Worm (Caenorhabditis elegans) whole organism, L4 larva: ENCODE results near the gene acc-3.

ENCODE experiments used
- F44E2.7 ChIP-seq: fragments of 200-800 bp; sonication (Bioruptor generic); IDR thresholded peaks from 2 replicates; pipeline ENCODE4 v2.1.2; 2022; ENCODE audit warnings: missing genetic modification characterization, missing compliant biosample characterization
- T20F7.1 ChIP-seq: fragments of 200-800 bp; sonication (Bioruptor generic); optimal IDR thresholded peaks from 2 replicates; lab custom pipeline; 2018; ENCODE audit warnings: mild to moderate bottlenecking, missing genetic modification characterization, missing compliant biosample characterization
- Y105C5A.15 ChIP-seq: fragments of 200-800 bp; sonication (Bioruptor generic); IDR thresholded peaks from 2 replicates; pipeline ENCODE4 v1.3.6; 2022; ENCODE audit warnings: missing genetic modification characterization, missing compliant biosample characterization
- ZK337.2 ChIP-seq: fragments of 200-800 bp; sonication (Bioruptor generic); IDR thresholded peaks from 2 replicates; pipeline ENCODE4 v1.3.6; 2022; ENCODE audit warnings: missing genetic modification reagents, missing genetic modification characterization, missing compliant biosample characterization
- aha-1 ChIP-seq: fragments of 150-350 bp; peaks from one replicate; lab custom pipeline; 2014; ENCODE audit warnings: missing biosample characterization, missing genetic modification characterization
- aly-2 ChIP-seq: sonication (generic microtip); optimal IDR thresholded peaks from 2 replicates; lab custom pipeline; 2018; ENCODE audit warnings: missing biosample characterization, missing genetic modification characterization
- arid-1 ChIP-seq: fragments of 200-800 bp; sonication (Bioruptor generic); conservative IDR thresholded peaks from 2 replicates; pipeline ENCODE4 v1.3.6; 2022; ENCODE audit warnings: missing genetic modification reagents, missing genetic modification characterization, missing compliant biosample characterization
- ceh-20 ChIP-seq: fragments of 200-800 bp; sonication (Bioruptor generic); IDR thresholded peaks from 2 replicates; pipeline ENCODE4 v1.3.6; 2022; ENCODE audit warnings: missing genetic modification reagents, missing genetic modification characterization, missing compliant biosample characterization
- ceh-32 ChIP-seq: sonication (generic microtip); optimal IDR thresholded peaks from 2 replicates; lab custom pipeline; 2016; ENCODE audit warnings: mild to moderate bottlenecking, missing genetic modification characterization, missing compliant biosample characterization; ENCODE audit not compliant: poor library complexity
- ceh-44 ChIP-seq: fragments of 200-800 bp; sonication (Bioruptor generic); IDR thresholded peaks from 2 replicates; pipeline ENCODE4 v1.3.6; 2022; ENCODE audit warnings: missing genetic modification reagents, missing genetic modification characterization, missing compliant biosample characterization
- cey-2 ChIP-seq: sonication (generic microtip); optimal IDR thresholded peaks from 3 replicates; lab custom pipeline; 2017; ENCODE audit warnings: missing genetic modification characterization, mild to moderate bottlenecking, missing compliant biosample characterization, antibody characterized with exemption, borderline replicate concordance; ENCODE audit not compliant: insufficient read depth
- daf-16 ChIP-seq, 3 experiments: sonication (generic microtip); optimal IDR thresholded peaks; 2 replicates each; lab custom pipeline; 2016 to 2017; ENCODE audit warnings: missing genetic modification characterization in 3 of 3, missing genetic modification reagents in 3 of 3, mild to moderate bottlenecking in 2 of 3, missing compliant biosample characterization in 2 of 3, missing biosample characterization in 1 of 3, moderate library complexity in 1 of 3
- daf-8 ChIP-seq: fragments of 200-800 bp; sonication (Bioruptor generic); IDR thresholded peaks from 2 replicates; pipeline ENCODE4 v1.3.6; 2022; ENCODE audit warnings: missing genetic modification characterization, missing compliant biosample characterization
- dmd-6 ChIP-seq: fragments of 200-800 bp; sonication (Bioruptor generic); IDR thresholded peaks from 2 replicates; pipeline ENCODE4 v1.3.6; 2022; ENCODE audit warnings: missing genetic modification reagents, missing genetic modification characterization, missing compliant biosample characterization
- dmd-8 ChIP-seq: fragments of 200-800 bp; sonication (Bioruptor generic); IDR thresholded peaks from 2 replicates; pipeline ENCODE4 v1.3.6; 2022; ENCODE audit warnings: missing genetic modification characterization, missing compliant biosample characterization
- dpl-1 ChIP-seq: fragments of 150-350 bp; optimal IDR thresholded peaks from 2 replicates; lab custom pipeline; 2014; ENCODE audit warnings: missing biosample characterization, missing genetic modification reagents, missing genetic modification characterization
- dve-1 ChIP-seq: sonication (generic microtip); optimal IDR thresholded peaks from 2 replicates; lab custom pipeline; 2017; ENCODE audit warnings: antibody characterized with exemption, mild to moderate bottlenecking, missing genetic modification characterization, missing compliant biosample characterization; ENCODE audit not compliant: insufficient read depth
- egl-43 ChIP-seq: fragments of 200-800 bp; sonication (Bioruptor generic); IDR thresholded peaks from 2 replicates; pipeline ENCODE4 v1.3.6; 2022; ENCODE audit warnings: missing genetic modification reagents, missing genetic modification characterization, missing compliant biosample characterization
- fkh-10 ChIP-seq: fragments of 150-350 bp; optimal IDR thresholded peaks from 2 replicates; lab custom pipeline; 2014; ENCODE audit warnings: missing biosample characterization, missing genetic modification reagents, missing genetic modification characterization
- gei-8 ChIP-seq: fragments of 200-800 bp; sonication (Bioruptor generic); optimal IDR thresholded peaks from 2 replicates; lab custom pipeline; 2018; ENCODE audit warnings: mild to moderate bottlenecking, missing genetic modification characterization, missing compliant biosample characterization
- hlh-11 ChIP-seq: fragments of 200-800 bp; sonication (Bioruptor generic); optimal IDR thresholded peaks from 2 replicates; lab custom pipeline; 2018; ENCODE audit warnings: mild to moderate bottlenecking, missing genetic modification characterization, missing compliant biosample characterization
- hlh-30 ChIP-seq: sonication (generic microtip); optimal IDR thresholded peaks from 2 replicates; lab custom pipeline; 2017; ENCODE audit warnings: antibody characterized with exemption, mild to moderate bottlenecking, missing genetic modification characterization, missing compliant biosample characterization; ENCODE audit not compliant: insufficient read depth
- lin-1 ChIP-seq: fragments of 200-800 bp; sonication (Bioruptor generic); IDR thresholded peaks from 2 replicates; pipeline ENCODE4 v1.3.6; 2022; ENCODE audit warnings: missing genetic modification reagents, missing genetic modification characterization, missing compliant biosample characterization
- lir-3 ChIP-seq: sonication (generic microtip); optimal IDR thresholded peaks from 2 replicates; lab custom pipeline; 2016; ENCODE audit warnings: mild to moderate bottlenecking, missing genetic modification characterization, missing compliant biosample characterization
- madf-5 ChIP-seq, 2 experiments: fragments of 200-800 bp; sonication (Bioruptor generic); IDR thresholded peaks; 2 replicates each; pipeline ENCODE4 v1.3.6; 2022; ENCODE audit warnings: missing compliant biosample characterization in 2 of 2, missing genetic modification characterization in 2 of 2
- madf-9 ChIP-seq: fragments of 200-800 bp; sonication (Bioruptor generic); conservative IDR thresholded peaks from 2 replicates; pipeline ENCODE4 v1.3.6; 2022; ENCODE audit warnings: missing genetic modification reagents, missing genetic modification characterization, missing compliant biosample characterization
- mdl-1 ChIP-seq, 2 experiments: fragments of 150-350 bp in 1 of 2; sonication (generic microtip) in 1 of 2; optimal IDR thresholded peaks; 2 replicates each; lab custom pipeline; 2014 to 2017; ENCODE audit warnings: missing biosample characterization in 2 of 2, missing genetic modification characterization in 2 of 2
- mep-1 ChIP-seq: fragments of 150-350 bp; sonication (generic microtip); optimal IDR thresholded peaks from 3 replicates; lab custom pipeline; 2014; ENCODE audit warnings: missing biosample characterization, missing genetic modification characterization
- mes-2 ChIP-seq: sonication (generic microtip); optimal IDR thresholded peaks from 2 replicates; lab custom pipeline; 2016; ENCODE audit warnings: missing genotype, mild to moderate bottlenecking, missing genetic modification characterization, missing compliant biosample characterization; ENCODE audit not compliant: poor library complexity, severe bottlenecking
- mxl-3 ChIP-seq: fragments of 200-800 bp; sonication (Bioruptor generic); optimal IDR thresholded peaks from 2 replicates; lab custom pipeline; 2018; ENCODE audit warnings: mild to moderate bottlenecking, missing genetic modification characterization, missing compliant biosample characterization
- nhr-102 ChIP-seq: sonication (generic microtip); optimal IDR thresholded peaks from 2 replicates; lab custom pipeline; 2016; ENCODE audit warnings: mild to moderate bottlenecking, missing genetic modification characterization, moderate library complexity, missing compliant biosample characterization
- nhr-111 ChIP-seq: fragments of 200-800 bp; sonication (Bioruptor generic); optimal IDR thresholded peaks from 2 replicates; lab custom pipeline; 2018; ENCODE audit warnings: mild to moderate bottlenecking, missing genetic modification characterization, missing compliant biosample characterization
- nhr-28 ChIP-seq: fragments of 150-350 bp; optimal IDR thresholded peaks from 2 replicates; lab custom pipeline; 2014; ENCODE audit warnings: missing biosample characterization, missing genetic modification characterization
- nhr-41 ChIP-seq: fragments of 200-800 bp; sonication (Bioruptor generic); IDR thresholded peaks from 2 replicates; pipeline ENCODE4 v1.3.6; 2022; ENCODE audit warnings: missing genetic modification reagents, missing genetic modification characterization, missing compliant biosample characterization
- nhr-42 ChIP-seq: fragments of 200-800 bp; sonication (Bioruptor generic); IDR thresholded peaks from 2 replicates; pipeline ENCODE4 v1.3.6; 2022; ENCODE audit warnings: missing genetic modification characterization, missing compliant biosample characterization
- nhr-77 ChIP-seq: fragments of 150-350 bp; optimal IDR thresholded peaks from 2 replicates; lab custom pipeline; 2014; ENCODE audit warnings: missing biosample characterization, missing genetic modification characterization
- php-3 ChIP-seq: fragments of 200-800 bp; sonication (Bioruptor generic); IDR thresholded peaks from 2 replicates; pipeline ENCODE4 v1.3.6; 2022; ENCODE audit warnings: missing genetic modification reagents, missing genetic modification characterization, missing compliant biosample characterization
- pqm-1 ChIP-seq: sonication (generic microtip); optimal IDR thresholded peaks from 2 replicates; lab custom pipeline; 2017; ENCODE audit warnings: missing biosample characterization, missing genetic modification characterization
- set-16 ChIP-seq: fragments of 200-800 bp; sonication (Bioruptor generic); IDR thresholded peaks from 2 replicates; pipeline ENCODE4 v1.3.6; 2022; ENCODE audit warnings: missing genetic modification reagents, missing genetic modification characterization, missing compliant biosample characterization
- skn-1 ChIP-seq: fragments of 150-350 bp; optimal IDR thresholded peaks from 2 replicates; lab custom pipeline; 2014; ENCODE audit warnings: missing biosample characterization, missing genetic modification characterization
- spr-3 ChIP-seq: fragments of 200-800 bp; sonication (Bioruptor generic); optimal IDR thresholded peaks from 2 replicates; lab custom pipeline; 2018; ENCODE audit warnings: mild to moderate bottlenecking, missing genetic modification characterization, missing compliant biosample characterization
- tra-1 ChIP-seq: fragments of 200-800 bp; sonication (Bioruptor generic); IDR thresholded peaks from 2 replicates; pipeline ENCODE4 v1.3.6; 2022; ENCODE audit warnings: missing genetic modification reagents, missing genetic modification characterization, missing compliant biosample characterization
- vab-7 ChIP-seq: fragments of 200-800 bp; sonication (Bioruptor generic); IDR thresholded peaks from 2 replicates; pipeline ENCODE4 v1.3.6; 2022; ENCODE audit warnings: missing genetic modification reagents, missing genetic modification characterization, missing compliant biosample characterization
- zfp-2 ChIP-seq: sonication (generic microtip); optimal IDR thresholded peaks from 2 replicates; lab custom pipeline; 2016; ENCODE audit warnings: mild to moderate bottlenecking, missing genetic modification characterization, missing compliant biosample characterization
- ztf-7 ChIP-seq: fragments of 150-350 bp; optimal IDR thresholded peaks from 2 replicates; lab custom pipeline; 2014; ENCODE audit warnings: missing biosample characterization, missing genetic modification characterization

Gene acc-3

DNA sequence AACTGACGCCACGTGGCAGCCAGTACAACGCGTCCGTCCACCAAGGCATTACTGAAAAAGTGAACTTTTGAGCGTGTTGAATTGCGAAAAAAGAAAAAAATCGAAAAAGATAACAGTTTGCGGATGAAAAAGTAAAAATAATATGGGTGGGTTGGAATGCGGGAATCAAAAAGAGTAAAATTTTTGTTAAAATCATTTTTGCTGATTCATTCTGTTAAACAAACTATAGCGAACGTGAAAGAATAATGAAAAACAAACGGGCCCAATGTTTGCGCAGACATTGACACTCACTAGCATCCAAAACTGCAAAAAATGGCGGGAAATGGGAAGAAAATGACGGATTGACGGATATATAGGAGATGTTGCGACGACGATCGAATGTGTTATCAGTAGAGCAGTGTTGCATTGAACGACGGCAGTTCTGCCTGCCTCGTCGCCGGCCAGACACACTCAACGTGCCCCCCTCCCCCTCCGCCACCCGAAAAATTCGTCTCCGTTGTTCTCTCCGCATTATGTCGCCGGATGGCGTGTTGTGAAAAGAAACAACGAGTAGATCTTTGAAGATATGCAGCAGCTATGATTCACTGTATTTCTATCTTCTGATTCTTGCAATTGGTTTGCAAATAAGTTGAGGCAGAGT lies 27.8 kb downstream of the acc-3 start, which contains the start of gene hyl-2 (continued):
- TF ChIP-seq daf-8 (no peak), mxl-3 (GFP tag; lab: Kevin White, UChicago) (peak; percentile 93), ceh-44 (GFP tag; lab: Robert Waterston, UW) (no peak), mep-1 (tag; lab: Kevin White, UChicago) (peak; percentile 32), set-16 (peak; percentile 51; the same call in 1 of the 2 replicates), daf-16 (GFP tag; optimal IDR thresholded peaks at IDR 0.05; lab: Kevin White, UChicago) (no peak), daf-16 (tag; optimal IDR thresholded peaks at IDR 0.05; lab: Kevin White, UChicago) (no peak), egl-43 (GFP tag; lab: Robert Waterston, UW) (no peak), lir-3 (no peak), hlh-30 (no peak), pqm-1 (tag; lab: Kevin White, UChicago) (no peak), mdl-1 (tag; optimal IDR thresholded peaks at IDR 0.05; lab: Kevin White, UChicago) (peak in 1 of 2 experiments; percentile 35), ZK337.2 (GFP tag; lab: Robert Waterston, UW) (no peak), dmd-8 (GFP tag; lab: Robert Waterston, UW) (no peak), php-3 (no peak), mes-2 (peak; percentile 50), fkh-10 (GFP tag; lab: Kevin White, UChicago) (no peak), dpl-1 (GFP tag; lab: Kevin White, UChicago) (peak; percentile 7)

DNA sequence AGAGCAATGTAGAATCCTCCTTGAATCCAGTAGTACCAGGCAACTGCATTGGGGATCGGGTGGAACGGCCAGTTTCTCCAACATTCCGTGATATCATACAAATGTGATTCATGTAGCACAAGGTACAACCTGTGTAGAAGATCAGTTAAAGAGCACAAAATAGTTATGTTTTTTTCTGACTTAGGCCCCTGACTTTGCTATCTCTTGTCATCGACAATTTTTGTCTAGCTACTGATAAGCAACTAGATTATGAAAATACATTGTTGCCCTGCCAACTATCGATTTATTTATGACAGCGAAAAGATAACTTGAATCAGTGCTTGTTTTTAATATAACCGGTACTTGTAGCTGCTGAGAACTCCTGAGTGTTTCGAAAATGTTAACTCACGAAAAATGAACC lies 29.0 kb downstream of the acc-3 start:
- TF ChIP-seq T20F7.1 (GFP tag; lab: Kevin White, UChicago): peak; percentile 20
- TF ChIP-seq php-3: 0 out of 2 replicates have a peak, but pooled peaks have one; percentile 37
- no peak for TF ChIP-seq madf-9 (GFP tag; lab: Robert Waterston, UW)
- TF ChIP-seq daf-16 (GFP tag; optimal IDR thresholded peaks at IDR 0.05; lab: Kevin White, UChicago): no peak
- peak; percentile 89 for TF ChIP-seq daf-16 (tag; optimal IDR thresholded peaks at IDR 0.05; lab: Kevin White, UChicago)
- peak; percentile 71 for TF ChIP-seq nhr-28 (tag; lab: Kevin White, UChicago)
- peak; percentile 66 for TF ChIP-seq dmd-6 (GFP tag; lab: Robert Waterston, UW)
- 0 out of 4 replicates have a peak, but pooled peaks of 1 of the 2 experiments have one; percentile 39 for TF ChIP-seq madf-5 (GFP tag; IDR thresholded peaks at IDR 0.05; lab: Robert Waterston, UW)
- peak; percentile 80 for TF ChIP-seq hlh-11 (tag; lab: Kevin White, UChicago)
- no peak for TF ChIP-seq ceh-32 (tag; lab: Kevin White, UChicago)
- TF ChIP-seq hlh-30: peak; percentile 3
- TF ChIP-seq ceh-20 (GFP tag; lab: Robert Waterston, UW): no peak
- TF ChIP-seq mes-2: peak; percentile 14
- TF ChIP-seq aly-2: no peak
- TF ChIP-seq aha-1 (tag; lab: Kevin White, UChicago): peak; percentile 17
- TF ChIP-seq mdl-1 (tag; optimal IDR thresholded peaks at IDR 0.05; lab: Kevin White, UChicago): peak in 1 of 2 experiments; percentile 15
- TF ChIP-seq tra-1 (GFP tag; lab: Robert Waterston, UW): 0 out of 2 replicates have a peak, but pooled peaks have one; percentile 44
- no peak for TF ChIP-seq F44E2.7 (GFP tag; lab: Robert Waterston, UW)
- TF ChIP-seq nhr-102: peak; percentile 47
- TF ChIP-seq dve-1 (tag; lab: Kevin White, UChicago): peak; percentile 79
- TF ChIP-seq pqm-1 (tag; lab: Kevin White, UChicago): peak; percentile 67
- no peak for TF ChIP-seq ztf-7 (tag; lab: Kevin White, UChicago)
- peak; percentile 39 for TF ChIP-seq nhr-77 (tag; lab: Kevin White, UChicago)

DNA sequence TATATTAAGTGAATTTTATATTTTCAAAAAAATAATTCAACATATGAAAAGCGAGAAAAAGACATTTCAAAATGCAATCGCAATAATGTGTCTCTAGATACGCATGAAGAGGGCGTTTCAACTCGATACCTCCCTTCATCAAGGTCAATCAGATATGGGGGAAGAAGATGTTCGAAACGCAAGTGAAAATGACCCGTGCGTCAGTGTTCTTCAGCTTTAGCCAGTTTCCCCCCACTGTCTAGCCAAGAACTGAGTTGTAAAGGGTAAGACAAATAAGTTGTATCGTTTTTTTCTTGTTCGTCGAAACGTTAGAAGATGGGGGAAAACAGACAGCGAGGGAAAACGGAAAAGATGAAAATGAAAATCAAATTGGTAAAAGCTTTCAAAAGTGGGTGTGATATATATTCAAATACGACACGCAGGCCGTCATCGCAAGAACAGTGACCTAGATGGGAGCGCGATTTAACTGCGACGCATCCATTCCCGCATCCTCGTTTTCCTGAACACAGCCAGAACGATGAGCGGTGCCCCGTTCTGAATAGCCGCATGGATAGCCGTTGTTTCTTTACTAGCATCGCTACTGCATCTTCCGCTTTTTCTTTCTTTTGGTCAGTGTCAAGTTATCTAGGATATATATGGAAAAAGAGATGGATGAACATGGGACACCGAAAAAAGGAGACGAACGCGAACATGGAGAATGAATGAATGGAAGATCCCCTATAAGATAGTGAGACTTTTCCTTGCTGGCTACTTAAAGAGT lies 32.5 kb downstream of the acc-3 start:
- TF ChIP-seq nhr-42 (GFP tag; lab: Robert Waterston, UW) (no peak), vab-7 (GFP tag; lab: Robert Waterston, UW) (no peak), lir-3 (no peak), skn-1 (no peak), cey-2 (tag; lab: Kevin White, UChicago) (no peak), spr-3 (GFP tag; lab: Kevin White, UChicago) (no peak), arid-1 (no peak), tra-1 (GFP tag; lab: Robert Waterston, UW) (no peak), gei-8 (GFP tag; lab: Kevin White, UChicago) (no peak), lin-1 (no peak), nhr-41 (GFP tag; lab: Robert Waterston, UW) (no peak), zfp-2 (tag; lab: Kevin White, UChicago) (no peak), nhr-111 (GFP tag; lab: Kevin White, UChicago) (no peak), Y105C5A.15 (GFP tag; lab: Robert Waterston, UW) (no peak)
